Worm (Caenorhabditis elegans) whole organism, L1 larva: Measurements from ENCODE around the gene cdl-1.

Experiments
- aha-1 ChIP-seq: fragments of 150-350 bp; optimal IDR thresholded peaks from 2 replicates; lab custom pipeline; 2014; ENCODE audit warnings: missing biosample characterization, missing genetic modification characterization
- alr-1 ChIP-seq: fragments of 200-800 bp; sonication (Bioruptor generic); optimal IDR thresholded peaks from 2 replicates; lab custom pipeline; 2018; ENCODE audit warnings: borderline replicate concordance, mild to moderate bottlenecking, missing genetic modification characterization, missing compliant biosample characterization
- aly-2 ChIP-seq: fragments of 150-350 bp; optimal IDR thresholded peaks from 2 replicates; lab custom pipeline; 2014; ENCODE audit warnings: missing biosample characterization, missing genetic modification characterization
- ceh-82 ChIP-seq, 3 experiments: fragments of 150-350 bp in 1 of 3; sonication (generic microtip) in 2 of 3; optimal IDR thresholded peaks; 2 replicates each; lab custom pipeline; 2014 to 2017; ENCODE audit warnings: missing biosample characterization in 3 of 3, missing genetic modification characterization in 3 of 3
- ces-1 ChIP-seq: fragments of 150-350 bp; optimal IDR thresholded peaks from 2 replicates; lab custom pipeline; 2014; ENCODE audit warnings: missing biosample characterization, missing genetic modification reagents, missing genetic modification characterization
- dsc-1 ChIP-seq: sonication (generic microtip); optimal IDR thresholded peaks from 2 replicates; lab custom pipeline; 2016; ENCODE audit warnings: mild to moderate bottlenecking, missing genetic modification characterization, missing compliant biosample characterization
- efl-1 ChIP-seq, 4 experiments: fragments of 150-350 bp; optimal IDR thresholded peaks in 3 of 4; peaks in 1 of 4; 1 replicate in 1 of 4; 2 replicates in 3 of 4; lab custom pipeline; 2014; ENCODE audit warnings: missing biosample characterization in 2 of 4, missing genetic modification characterization in 2 of 4, missing genetic modification reagents in 2 of 4
- elt-3 ChIP-seq, 6 experiments: fragments of 150-350 bp in 1 of 6; sonication (generic microtip); optimal IDR thresholded peaks; 2 replicates each; lab custom pipeline; 2017 to 2018; ENCODE audit warnings: missing biosample characterization in 6 of 6, missing genetic modification characterization in 6 of 6, inconsistent platforms in 1 of 6
- hlh-4 ChIP-seq: sonication (generic microtip); optimal IDR thresholded peaks from 2 replicates; lab custom pipeline; 2016; ENCODE audit warnings: mild to moderate bottlenecking, missing genetic modification characterization, missing compliant biosample characterization
- nhr-76 ChIP-seq: sonication (generic microtip); optimal IDR thresholded peaks from 2 replicates; lab custom pipeline; 2017; ENCODE audit warnings: missing biosample characterization, missing genetic modification characterization
- pqm-1 ChIP-seq: sonication (generic microtip); optimal IDR thresholded peaks from 3 replicates; lab custom pipeline; 2017; ENCODE audit warnings: missing biosample characterization, missing genetic modification characterization
- snpc-4 ChIP-seq: fragments of 150-350 bp; optimal IDR thresholded peaks from 2 replicates; lab custom pipeline; 2014; ENCODE audit warnings: missing biosample characterization, missing genetic modification characterization

- no peak for TF ChIP-seq pqm-1
- no peak for TF ChIP-seq ceh-82 (tag; optimal IDR thresholded peaks at IDR 0.05; lab: Kevin White, UChicago)
- no peak for TF ChIP-seq nhr-76
- TF ChIP-seq alr-1 (tag; lab: Kevin White, UChicago): no peak
- TF ChIP-seq elt-3 (tag; optimal IDR thresholded peaks at IDR 0.05; lab: Kevin White, UChicago): no peak
- no peak for TF ChIP-seq hlh-4
- no peak for TF ChIP-seq aha-1 (tag; lab: Kevin White, UChicago)
- no peak for TF ChIP-seq efl-1 (optimal IDR thresholded peaks at IDR 0.05; lab: Kevin White, UChicago)
- TF ChIP-seq efl-1 (GFP tag; optimal IDR thresholded peaks at IDR 0.05 in 1 of 2; lab: Kevin White, UChicago): no peak
- no peak for TF ChIP-seq ces-1 (GFP tag; lab: Kevin White, UChicago)
- TF ChIP-seq dsc-1 (tag; lab: Kevin White, UChicago): no peak
- no peak for TF ChIP-seq aly-2
- TF ChIP-seq snpc-4 (tag; lab: Kevin White, UChicago): no peak
Measured at ce11 chrII:10767977-10768376, 17.3 kb upstream of the cdl-1 start.
